Fruit fly (Drosophila melanogaster): ENCODE data around the gene rdgA.

rdgA gene

DNA sequence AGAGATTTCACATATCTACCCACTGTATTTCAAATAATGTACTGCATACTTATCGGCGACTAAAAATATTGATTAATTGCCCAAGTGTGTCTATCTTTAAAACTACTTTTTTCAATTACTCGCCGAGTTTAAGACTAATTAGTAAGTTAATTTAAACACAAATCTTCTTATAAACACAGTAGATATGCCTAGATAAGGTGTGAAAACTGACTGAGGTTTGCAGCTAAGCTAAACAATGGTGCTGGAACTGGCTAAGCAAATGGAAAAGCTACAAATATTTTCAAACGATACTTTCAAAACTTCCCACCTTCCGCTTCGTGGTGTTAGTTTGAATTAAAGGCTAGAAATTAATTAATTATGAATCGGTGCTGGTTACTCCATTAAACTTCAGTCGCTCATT, 134.0 kb downstream of the rdgA start (continued):
- no peak for TF ChIP-seq fd3F (GFP tag; optimal IDR thresholded peaks at IDR 0.05)
- no peak for TF ChIP-seq ken (GFP tag; IDR thresholded peaks at IDR 0.05)
- peak; percentile 6 for TF ChIP-seq CG2116 (GFP tag; optimal IDR thresholded peaks at IDR 0.05)
- peak; percentile 40 for TF ChIP-seq CG1603 (tag; optimal IDR thresholded peaks at IDR 0.05)
- no peak for TF ChIP-seq dmrt11E (tag; optimal IDR thresholded peaks at IDR 0.05)
- TF ChIP-seq usp (GFP tag; optimal IDR thresholded peaks at IDR 0.05): no peak
- TF ChIP-seq Ets97D (GFP tag; optimal IDR thresholded peaks at IDR 0.05): peak; percentile 42
- peak; percentile 73 for TF ChIP-seq pita (GFP tag; optimal IDR thresholded peaks at IDR 0.05)
- TF ChIP-seq CG9932 (GFP tag; IDR thresholded peaks at IDR 0.05): no peak
- peak; percentile 78 for TF ChIP-seq CTCF (GFP tag; optimal IDR thresholded peaks at IDR 0.05)
- no peak for TF ChIP-seq CG13424 (tag; optimal IDR thresholded peaks at IDR 0.05)
- TF ChIP-seq CoRest (tag; optimal IDR thresholded peaks at IDR 0.05): no peak
- no peak for TF ChIP-seq CG4707 (GFP tag; optimal IDR thresholded peaks at IDR 0.05)
- no peak for TF ChIP-seq Abd-B (GFP tag; optimal IDR thresholded peaks at IDR 0.05)
- TF ChIP-seq CG13287 (GFP tag; IDR thresholded peaks at IDR 0.05; ENCODE audit: partially characterized antibody): no peak; the same call in 1 of the 2 replicates
- TF ChIP-seq CG9215 (GFP tag; IDR thresholded peaks at IDR 0.05): no peak
- no peak for TF ChIP-seq fru (optimal IDR thresholded peaks at IDR 0.05)
- TF ChIP-seq exex (tag; optimal IDR thresholded peaks at IDR 0.05): no peak
- TF ChIP-seq sens (GFP tag): peak; percentile 83
- no peak for TF ChIP-seq NfI (GFP tag; optimal IDR thresholded peaks at IDR 0.05)
- no peak for TF ChIP-seq CG3281 (GFP tag; optimal IDR thresholded peaks at IDR 0.05)
- TF ChIP-seq CG30020 (tag; optimal IDR thresholded peaks at IDR 0.05): no peak
- TF ChIP-seq Dp (GFP tag; optimal IDR thresholded peaks at IDR 0.05): peak; percentile 53
- no peak for TF ChIP-seq CG12744 (GFP tag; optimal IDR thresholded peaks at IDR 0.05)
- TF ChIP-seq Med (GFP tag): no peak
- no peak for TF ChIP-seq CG12299 (tag; optimal IDR thresholded peaks at IDR 0.05)
- TF ChIP-seq CG11504 (tag; optimal IDR thresholded peaks at IDR 0.05): peak; percentile 16
- no peak for TF ChIP-seq CG7745 (tag; optimal IDR thresholded peaks at IDR 0.05)
- no peak for TF ChIP-seq Dbx (GFP tag; IDR thresholded peaks at IDR 0.05)
- no peak for TF ChIP-seq CG6272 (GFP tag; IDR thresholded peaks at IDR 0.05)
- peak; percentile 34 for TF ChIP-seq stwl (tag; optimal IDR thresholded peaks at IDR 0.05)
- TF ChIP-seq BEAF-32 (GFP tag; optimal IDR thresholded peaks at IDR 0.05): peak; percentile 49
- no peak for TF ChIP-seq croc (GFP tag; conservative IDR thresholded peaks at IDR 0.05)
- no peak for TF ChIP-seq CG10274 (GFP tag; optimal IDR thresholded peaks at IDR 0.05)
- peak; percentile 20 for TF ChIP-seq Sry-δ (GFP tag; optimal IDR thresholded peaks at IDR 0.05)
- TF ChIP-seq trem (tag; optimal IDR thresholded peaks at IDR 0.05): peak; percentile 24
- no peak for TF ChIP-seq grn (GFP tag; optimal IDR thresholded peaks at IDR 0.05)
- TF ChIP-seq slp2 (GFP tag; optimal IDR thresholded peaks at IDR 0.05): no peak
- TF ChIP-seq Awh (GFP tag; IDR thresholded peaks at IDR 0.05): no peak
- TF ChIP-seq CG12155 (GFP tag; optimal IDR thresholded peaks at IDR 0.05): no peak
- no peak for TF ChIP-seq Fer3 (tag; optimal IDR thresholded peaks at IDR 0.05)
- no peak for TF ChIP-seq CG13775 (GFP tag; optimal IDR thresholded peaks at IDR 0.05)
- TF ChIP-seq gfzf (GFP tag; optimal IDR thresholded peaks at IDR 0.05): peak; percentile 36
- TF ChIP-seq Nf-YC (tag; optimal IDR thresholded peaks at IDR 0.05): peak; percentile 8
- no peak for TF ChIP-seq CG12219 (GFP tag; optimal IDR thresholded peaks at IDR 0.05)
- no peak for TF ChIP-seq bowl (GFP tag; IDR thresholded peaks at IDR 0.05)
- no peak for TF ChIP-seq CG17361 (GFP tag; IDR thresholded peaks at IDR 0.05)
- peak; percentile 34 for TF ChIP-seq HmgZ (tag; optimal IDR thresholded peaks at IDR 0.05)
- TF ChIP-seq Hsf (GFP tag; optimal IDR thresholded peaks at IDR 0.05): no peak
- TF ChIP-seq CG7786 (GFP tag; optimal IDR thresholded peaks at IDR 0.05): no peak
- no peak for TF ChIP-seq pan (optimal IDR thresholded peaks at IDR 0.05)
- TF ChIP-seq pan (GFP tag; optimal IDR thresholded peaks at IDR 0.05 in 1 of 2, IDR thresholded peaks at IDR 0.05 in 1 of 2): no peak
- no peak for TF ChIP-seq CG9437 (GFP tag; optimal IDR thresholded peaks at IDR 0.05)

All from whole organism, embryonic.